Worm (Caenorhabditis elegans) whole organism, late embryonic: ENCODE measurements around the gene ZK328.6.

Experiments used
- ceh-14 ChIP-seq: sonication (generic microtip); optimal IDR thresholded peaks from 2 replicates; lab custom pipeline; 2016; ENCODE audit warnings: missing genotype, missing genetic modification characterization, missing compliant biosample characterization
- dve-1 ChIP-seq: sonication (generic microtip); optimal IDR thresholded peaks from 2 replicates; lab custom pipeline; 2017; ENCODE audit warnings: antibody characterized with exemption, mild to moderate bottlenecking, missing genetic modification characterization, missing compliant biosample characterization
- elt-2 ChIP-seq: sonication (generic microtip); optimal IDR thresholded peaks from 2 replicates; lab custom pipeline; 2016; ENCODE audit warnings: missing genetic modification reagents, missing genetic modification characterization, missing compliant biosample characterization
- fkh-6 ChIP-seq: sonication (generic microtip); optimal IDR thresholded peaks from 2 replicates; lab custom pipeline; 2016; ENCODE audit warnings: missing genetic modification characterization, missing compliant biosample characterization
- hlh-8 ChIP-seq: sonication (generic microtip); optimal IDR thresholded peaks from 2 replicates; lab custom pipeline; 2016; ENCODE audit warnings: missing genotype, missing genetic modification characterization, missing compliant biosample characterization
- pax-1 ChIP-seq: fragments of 150-350 bp; optimal IDR thresholded peaks from 2 replicates; lab custom pipeline; 2014; ENCODE audit warnings: missing biosample characterization, missing genetic modification characterization
- pha-2 ChIP-seq: sonication (generic microtip); optimal IDR thresholded peaks from 2 replicates; lab custom pipeline; 2017; ENCODE audit warnings: mild to moderate bottlenecking, missing genetic modification characterization, missing compliant biosample characterization

The ZK328.6 gene

DNA sequence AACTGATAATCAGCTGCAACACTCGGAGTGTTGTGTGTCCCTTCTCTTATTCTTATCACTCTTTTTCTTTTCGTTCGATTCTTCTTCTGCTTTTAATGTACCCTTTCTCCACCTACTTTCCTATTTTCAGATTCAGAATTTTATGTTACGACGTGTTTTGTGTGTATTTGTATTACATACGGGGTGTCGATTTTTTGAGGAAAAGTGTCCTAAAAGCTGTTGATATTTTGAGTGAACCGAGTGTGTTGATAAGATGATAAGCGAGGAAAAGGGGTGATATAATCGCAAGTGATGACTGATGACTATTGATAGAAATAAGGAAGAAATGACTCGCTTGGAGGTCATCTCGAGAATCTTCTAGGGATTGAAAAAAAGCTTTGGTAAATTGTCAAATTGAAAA, 49.0 kb downstream of the ZK328.6 start:
- no peak for TF ChIP-seq ceh-14 (tag; lab: Kevin White, UChicago)
- TF ChIP-seq pha-2 (tag; lab: Kevin White, UChicago) = no peak
- TF ChIP-seq elt-2 (tag; lab: Kevin White, UChicago) = peak; percentile 94

ce11 chrIII:5980274-5980918, 50.0 kb downstream of the ZK328.6 start:
- TF ChIP-seq pax-1 (peak; percentile 82), fkh-6 (no peak), dve-1 (no peak), hlh-8 (peak; percentile 85)
- TF ChIP-seq, all 69 proteins: peak for 2
